Fruit fly (Drosophila melanogaster): ENCODE measurements around the gene Tep3.
A peak's percentile ranks its signal among the peaks of the same experiment; 100 is the strongest.
"Not testable (repeated sequence)": the region's sequence is repeated elsewhere in the genome, so short reads cannot be mapped to it uniquely, and the experiment has no call there.

Tep3 gene

DNA sequence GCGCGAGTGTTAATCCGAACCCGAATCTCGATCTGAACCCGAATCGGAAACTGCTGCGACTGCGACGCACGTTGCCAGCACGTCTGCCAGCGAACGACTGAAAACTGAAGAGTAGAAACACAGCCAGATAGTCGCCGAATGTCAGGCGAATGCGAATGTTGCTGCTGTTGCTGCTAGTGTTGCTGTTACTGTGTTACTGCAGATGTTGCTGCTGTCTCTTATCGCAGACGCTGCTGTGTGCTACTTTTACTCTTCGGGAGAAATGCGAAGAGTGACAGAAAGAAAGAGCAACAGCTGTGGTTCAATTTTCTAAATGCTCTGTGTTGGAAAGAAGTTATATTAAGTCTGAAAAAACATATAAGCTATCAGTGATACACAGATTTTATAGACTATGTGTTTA is 30.0 kb downstream of the Tep3 start, which contains the start of gene CG13796:
TSS of gene CG13796 (minus strand) at position 101 of the 400 bp plus-strand sequence.
- TF ChIP-seq pros (GFP tag; optimal IDR thresholded peaks at IDR 0.05); CG12299 (tag; optimal IDR thresholded peaks at IDR 0.05); her (GFP tag; optimal IDR thresholded peaks at IDR 0.05): not testable (repeated sequence)

DNA sequence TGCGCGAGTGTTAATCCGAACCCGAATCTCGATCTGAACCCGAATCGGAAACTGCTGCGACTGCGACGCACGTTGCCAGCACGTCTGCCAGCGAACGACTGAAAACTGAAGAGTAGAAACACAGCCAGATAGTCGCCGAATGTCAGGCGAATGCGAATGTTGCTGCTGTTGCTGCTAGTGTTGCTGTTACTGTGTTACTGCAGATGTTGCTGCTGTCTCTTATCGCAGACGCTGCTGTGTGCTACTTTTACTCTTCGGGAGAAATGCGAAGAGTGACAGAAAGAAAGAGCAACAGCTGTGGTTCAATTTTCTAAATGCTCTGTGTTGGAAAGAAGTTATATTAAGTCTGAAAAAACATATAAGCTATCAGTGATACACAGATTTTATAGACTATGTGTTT is 36.1 kb downstream of the Tep3 start, which contains the start of gene CG31904:
TSS of gene CG31904 (minus strand) at position 101 of the 400 bp plus-strand sequence.
- not testable (repeated sequence) for TF ChIP-seq CG12155, Dip3, CG7556 (GFP tag; optimal IDR thresholded peaks at IDR 0.05)

DNA sequence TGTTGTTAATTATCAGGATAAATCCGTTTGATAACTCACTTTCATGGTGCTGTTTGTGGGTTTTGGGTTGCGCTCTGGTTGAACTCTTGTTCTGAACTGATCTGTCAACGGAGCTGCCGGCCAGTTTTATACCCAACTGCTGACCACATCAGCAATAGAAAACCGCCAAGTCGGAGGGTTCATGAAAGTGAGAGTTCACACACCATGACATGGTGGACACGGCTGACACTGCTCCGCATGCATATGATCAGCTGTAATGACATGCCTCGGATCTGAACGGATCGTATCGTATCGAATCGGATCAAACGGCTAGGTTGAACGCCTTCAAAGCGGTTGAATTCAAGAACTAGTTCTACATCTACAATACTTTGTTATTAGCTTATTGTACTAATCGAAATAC is 38.8 kb downstream of the Tep3 start, which contains the start of gene Acp1:
TSS of gene Acp1 (minus strand) at position 101 of the 400 bp plus-strand sequence.
- TF ChIP-seq her (GFP tag; optimal IDR thresholded peaks at IDR 0.05) (no peak), CG8281 (tag; optimal IDR thresholded peaks at IDR 0.05) (no peak), disco-r (GFP tag; optimal IDR thresholded peaks at IDR 0.05) (no peak), CG14050 (GFP tag; IDR thresholded peaks at IDR 0.05) (no peak), sens-2 (GFP tag; IDR thresholded peaks at IDR 0.05) (no peak), pnt (GFP tag; optimal IDR thresholded peaks at IDR 0.05) (no peak), CG10209 (GFP tag; optimal IDR thresholded peaks at IDR 0.05) (no peak), prd (optimal IDR thresholded peaks at IDR 0.05) (no peak), prd (GFP tag; IDR thresholded peaks at IDR 0.05) (no peak), Ets65A (GFP tag) (no peak), chinmo (GFP tag; IDR thresholded peaks at IDR 0.05; ENCODE audit: partially characterized antibody) (no peak), fru (optimal IDR thresholded peaks at IDR 0.05) (no peak), CG4707 (GFP tag; optimal IDR thresholded peaks at IDR 0.05) (no peak), peb (GFP tag; IDR thresholded peaks at IDR 0.05) (no peak), Med (GFP tag) (no peak), jigr1 (GFP tag; IDR thresholded peaks at IDR 0.05) (no peak), B-H1 (GFP tag; IDR thresholded peaks at IDR 0.05) (no peak), eyg (GFP tag; optimal IDR thresholded peaks at IDR 0.05) (no peak), scrt (GFP tag; optimal IDR thresholded peaks at IDR 0.05) (no peak), CG10543 (GFP tag; optimal IDR thresholded peaks at IDR 0.05) (no peak)

DNA sequence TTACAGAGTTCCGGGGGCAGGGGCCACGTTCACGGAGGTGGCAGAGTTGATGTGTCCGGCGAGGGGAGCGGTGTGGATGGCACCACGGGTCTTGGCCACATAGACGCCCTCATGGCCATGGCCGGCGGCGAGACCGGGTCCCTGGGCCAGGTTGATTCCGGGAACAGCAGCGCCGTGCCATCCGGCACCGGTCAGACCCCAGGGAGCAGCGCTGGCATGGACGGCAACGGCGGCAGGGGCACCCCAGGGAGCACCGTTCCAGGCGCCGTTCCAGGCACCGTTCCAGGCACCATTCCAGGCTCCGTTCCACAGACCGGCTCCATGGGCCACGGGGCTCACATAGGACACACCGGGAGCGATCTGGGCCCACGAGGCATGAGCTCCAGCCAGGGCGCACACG is 41.6 kb downstream of the Tep3 start:
- TF ChIP-seq pho (GFP tag; optimal IDR thresholded peaks at IDR 0.05) (no peak), Eip74EF (GFP tag; optimal IDR thresholded peaks at IDR 0.05) (no peak), mam (GFP tag; optimal IDR thresholded peaks at IDR 0.05) (no peak), lmd (GFP tag; IDR thresholded peaks at IDR 0.05) (peak; percentile 13; the same call in 1 of the 2 replicates), Hr39 (optimal IDR thresholded peaks at IDR 0.05) (peak; percentile 73), CG34422 (GFP tag; IDR thresholded peaks at IDR 0.05) (no peak), YL-1 (GFP tag; optimal IDR thresholded peaks at IDR 0.05) (no peak), CG11456 (GFP tag; IDR thresholded peaks at IDR 0.05) (0 out of 3 replicates have a peak, but pooled peaks have one; percentile 65), E2f2 (GFP tag; IDR thresholded peaks at IDR 0.05) (no peak), CG6272 (GFP tag; IDR thresholded peaks at IDR 0.05) (0 out of 2 replicates have a peak, but pooled peaks have one; percentile 8), Dref (GFP tag; IDR thresholded peaks at IDR 0.05) (peak; percentile 24; the same call in 1 of the 2 replicates), wdn (GFP tag; IDR thresholded peaks at IDR 0.05) (no peak)

All from whole organism, embryonic.